Worm (Caenorhabditis elegans) whole organism, midembryonic: ENCODE results near the gene try-12.

Experiments
- T22C8.4 ChIP-seq: fragments of 200-800 bp; sonication (Bioruptor generic); IDR thresholded peaks from 2 replicates; pipeline ENCODE4 v1.3.6; 2022; ENCODE audit warnings: missing genetic modification characterization, missing compliant biosample characterization
- cog-1 ChIP-seq: sonication (generic microtip); optimal IDR thresholded peaks from 2 replicates; lab custom pipeline; 2016; ENCODE audit warnings: missing genetic modification characterization, missing compliant biosample characterization
- flt-1 ChIP-seq: fragments of 200-800 bp; sonication (Bioruptor generic); IDR thresholded peaks from 2 replicates; pipeline ENCODE4 v1.3.6; 2022; ENCODE audit warnings: missing genetic modification characterization, missing compliant biosample characterization
- klf-2 ChIP-seq: fragments of 200-800 bp; sonication (Bioruptor generic); conservative IDR thresholded peaks from 2 replicates; pipeline ENCODE4 v1.3.6; 2022; ENCODE audit warnings: missing genetic modification reagents, missing genetic modification characterization, missing compliant biosample characterization
- med-1 ChIP-seq: sonication (generic microtip); optimal IDR thresholded peaks from 2 replicates; lab custom pipeline; 2017; ENCODE audit warnings: missing genetic modification characterization, mild to moderate bottlenecking, missing compliant biosample characterization, antibody characterized with exemption, missing genetic modification reagents; ENCODE audit not compliant: insufficient read depth
- ref-1 ChIP-seq: fragments of 200-800 bp; sonication (Bioruptor generic); conservative IDR thresholded peaks from 2 replicates; pipeline ENCODE4 v1.3.6; 2022; ENCODE audit warnings: missing genetic modification reagents, missing genetic modification characterization, missing compliant biosample characterization
- tab-1 ChIP-seq: fragments of 200-800 bp; sonication (Bioruptor generic); IDR thresholded peaks from 2 replicates; pipeline ENCODE4 v1.3.6; 2022; ENCODE audit warnings: missing genetic modification characterization, missing compliant biosample characterization
- ztf-23 ChIP-seq: fragments of 200-800 bp; sonication (Bioruptor generic); IDR thresholded peaks from 2 replicates; pipeline ENCODE4 v1.3.6; 2022; ENCODE audit warnings: missing genetic modification reagents, missing genetic modification characterization, missing compliant biosample characterization
- ztf-29 ChIP-seq: fragments of 200-800 bp; sonication (Bioruptor generic); IDR thresholded peaks from 2 replicates; pipeline ENCODE4 v1.3.6; 2022; ENCODE audit warnings: missing genetic modification reagents, missing genetic modification characterization, missing compliant biosample characterization

Gene try-12

DNA sequence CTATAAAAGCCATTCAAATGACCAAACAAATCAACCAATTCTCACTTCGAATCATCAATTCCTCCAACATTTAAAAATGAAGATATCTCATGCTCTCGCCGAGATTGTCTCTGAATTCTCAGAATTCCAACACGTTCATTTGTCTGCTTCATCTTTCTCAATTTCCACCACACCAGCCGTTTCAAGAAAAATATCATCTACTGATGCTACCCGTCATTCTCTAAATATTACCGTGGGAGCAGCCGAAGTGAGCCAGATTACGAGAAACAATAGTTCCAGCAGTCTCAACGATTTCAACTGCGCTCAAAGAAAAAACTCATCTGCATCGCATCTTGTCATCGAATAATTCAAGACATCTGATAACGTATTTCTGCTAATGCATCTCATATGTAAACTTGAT, 34.2 kb upstream of the try-12 start, which contains the start of gene F18E3.12:
F18E3.12 (plus strand) TSS at position 77 of the 400 bp plus-strand sequence.
- TF ChIP-seq ztf-29 (no peak), flt-1 (GFP tag; lab: Robert Waterston, UW) (no peak), ztf-23 (GFP tag; lab: Robert Waterston, UW) (no peak), T22C8.4 (GFP tag; lab: Robert Waterston, UW) (no peak), ref-1 (GFP tag; lab: Robert Waterston, UW) (no peak), med-1 (GFP tag; lab: Kevin White, UChicago) (no peak)

DNA sequence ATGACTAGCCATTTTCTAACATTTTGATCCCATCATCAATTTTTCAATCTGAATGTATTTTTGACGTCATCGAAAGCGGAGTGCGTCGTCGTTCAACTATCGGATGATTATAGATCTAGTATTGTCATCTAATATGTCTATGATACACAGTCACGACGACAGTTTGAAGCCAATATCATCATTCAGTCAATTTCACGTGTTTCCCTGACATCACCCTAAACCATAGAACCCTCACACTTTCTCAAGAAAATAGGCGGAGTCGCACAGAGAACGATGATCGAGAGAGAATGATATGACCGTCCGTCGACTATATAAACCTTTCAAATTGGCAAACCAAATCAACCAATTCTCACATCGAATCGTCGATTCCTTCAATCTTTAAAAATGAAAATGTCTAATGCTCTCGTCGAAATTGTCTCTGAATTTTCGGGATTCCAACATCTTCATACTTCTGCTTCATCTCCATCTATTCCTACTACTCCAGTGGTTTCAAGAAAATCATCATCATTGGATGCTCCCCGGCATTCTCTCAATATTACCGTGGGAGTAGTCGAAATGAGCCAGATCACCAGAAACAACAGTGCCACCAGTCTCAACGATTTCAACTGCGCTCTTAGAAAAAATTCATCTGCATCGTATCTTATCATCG, 33.2 kb upstream of the try-12 start, which contains the start of gene F18E3.13:
F18E3.13 (plus strand) TSS at position 385 of the 649 bp plus-strand sequence.
- TF ChIP-seq med-1 (GFP tag; lab: Kevin White, UChicago): no peak
- no peak for TF ChIP-seq cog-1
- no peak for TF ChIP-seq T22C8.4 (GFP tag; lab: Robert Waterston, UW)
- no peak for TF ChIP-seq flt-1 (GFP tag; lab: Robert Waterston, UW)
- TF ChIP-seq klf-2 (GFP tag; lab: Robert Waterston, UW): no peak
- TF ChIP-seq ref-1 (GFP tag; lab: Robert Waterston, UW): no peak
- no peak for TF ChIP-seq tab-1 (GFP tag; lab: Robert Waterston, UW)
- no peak for TF ChIP-seq ztf-23 (GFP tag; lab: Robert Waterston, UW)
- TF ChIP-seq ztf-29: no peak

DNA sequence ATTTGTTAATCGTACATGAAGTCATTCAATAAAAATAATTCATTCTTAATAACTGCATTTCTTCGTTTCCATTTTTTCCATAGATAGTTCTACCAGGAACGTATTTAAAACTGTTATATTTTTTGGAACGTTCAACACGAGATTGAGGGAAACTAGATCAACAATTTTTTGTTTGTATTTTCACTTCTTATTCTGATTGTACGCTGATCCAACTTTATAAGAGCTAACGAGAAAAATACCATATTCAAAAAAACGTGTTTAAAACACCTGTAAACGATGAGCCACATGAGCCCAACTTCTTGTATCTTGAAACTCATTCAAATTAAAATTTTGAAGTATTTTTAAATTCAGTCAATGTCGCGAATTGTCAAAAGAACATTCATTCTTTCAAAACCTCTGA, 32.6 kb upstream of the try-12 start:
- no peak for TF ChIP-seq flt-1 (GFP tag; lab: Robert Waterston, UW)
- no peak for TF ChIP-seq cog-1
- TF ChIP-seq ztf-29: no peak
- no peak for TF ChIP-seq ref-1 (GFP tag; lab: Robert Waterston, UW)
- TF ChIP-seq med-1 (GFP tag; lab: Kevin White, UChicago): no peak
- no peak for TF ChIP-seq ztf-23 (GFP tag; lab: Robert Waterston, UW)
- no peak for TF ChIP-seq T22C8.4 (GFP tag; lab: Robert Waterston, UW)
- no peak for TF ChIP-seq tab-1 (GFP tag; lab: Robert Waterston, UW)
- no peak for TF ChIP-seq klf-2 (GFP tag; lab: Robert Waterston, UW)

DNA sequence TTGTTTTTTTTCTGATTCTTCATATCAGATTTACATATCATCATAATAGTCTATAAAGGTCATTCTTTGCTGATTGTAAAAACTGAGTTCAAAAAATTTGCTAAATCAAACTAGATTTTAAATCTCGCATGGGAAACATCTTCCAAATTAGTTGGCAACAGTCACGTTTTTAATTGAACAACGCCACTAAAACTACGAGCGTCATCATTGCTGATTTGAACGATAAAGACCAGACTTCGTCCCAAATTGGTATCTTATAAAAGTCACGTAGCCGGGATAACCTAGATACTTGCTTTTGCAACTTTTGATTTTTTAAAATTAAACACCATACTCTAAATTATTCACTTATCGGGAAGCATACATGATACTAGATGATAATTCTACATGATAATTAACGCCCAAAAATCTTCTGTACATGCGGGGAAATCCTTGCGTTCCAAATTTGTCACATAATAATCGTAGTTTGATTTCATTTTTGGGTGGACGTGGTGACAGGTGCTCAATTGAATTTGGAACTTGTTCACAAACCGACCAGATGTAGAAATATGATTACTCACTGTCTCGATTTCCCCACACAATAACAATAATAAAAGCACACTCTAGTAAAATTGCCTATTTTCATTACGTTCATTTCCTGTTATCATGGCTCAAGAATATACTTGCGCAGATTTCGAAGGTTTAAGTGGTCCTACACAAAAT, 32.0 kb upstream of the try-12 start, which contains the start of gene srw-67:
srw-67 (plus strand) TSS at position 643 of the 699 bp plus-strand sequence.
- TF ChIP-seq flt-1 (GFP tag; lab: Robert Waterston, UW) (no peak), T22C8.4 (GFP tag; lab: Robert Waterston, UW) (no peak), ztf-29 (no peak), ztf-23 (GFP tag; lab: Robert Waterston, UW) (no peak), cog-1 (no peak), tab-1 (GFP tag; lab: Robert Waterston, UW) (no peak), med-1 (GFP tag; lab: Kevin White, UChicago) (no peak), klf-2 (GFP tag; lab: Robert Waterston, UW) (no peak), ref-1 (GFP tag; lab: Robert Waterston, UW) (no peak)

DNA sequence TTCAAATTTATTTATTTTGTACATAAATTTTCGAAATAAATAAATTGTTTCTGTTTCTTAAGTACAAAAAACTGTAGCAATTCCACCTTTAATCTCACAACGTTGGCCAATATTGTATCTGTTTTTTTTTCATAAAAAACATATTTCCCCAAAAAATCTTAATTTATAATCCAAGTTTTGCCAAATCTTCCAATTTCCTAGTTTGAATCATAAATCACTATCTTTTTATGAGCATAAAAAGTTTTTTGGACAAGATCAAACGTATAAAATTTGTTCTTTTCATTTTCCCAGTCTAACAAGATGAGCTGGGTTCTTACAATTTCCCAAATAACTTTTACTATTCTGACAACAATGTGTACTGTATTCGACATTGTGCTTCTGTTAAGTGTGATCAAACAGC, 29.0 kb upstream of the try-12 start, which contains the start of gene srxa-4:
srxa-4 (plus strand) TSS at position 301 of the 400 bp plus-strand sequence.
- no peak for TF ChIP-seq flt-1 (GFP tag; lab: Robert Waterston, UW)
- TF ChIP-seq cog-1: no peak
- TF ChIP-seq tab-1 (GFP tag; lab: Robert Waterston, UW): no peak
- no peak for TF ChIP-seq T22C8.4 (GFP tag; lab: Robert Waterston, UW)
- TF ChIP-seq ztf-29: no peak
- no peak for TF ChIP-seq ztf-23 (GFP tag; lab: Robert Waterston, UW)
- TF ChIP-seq med-1 (GFP tag; lab: Kevin White, UChicago): no peak
- no peak for TF ChIP-seq klf-2 (GFP tag; lab: Robert Waterston, UW)
- no peak for TF ChIP-seq ref-1 (GFP tag; lab: Robert Waterston, UW)

DNA sequence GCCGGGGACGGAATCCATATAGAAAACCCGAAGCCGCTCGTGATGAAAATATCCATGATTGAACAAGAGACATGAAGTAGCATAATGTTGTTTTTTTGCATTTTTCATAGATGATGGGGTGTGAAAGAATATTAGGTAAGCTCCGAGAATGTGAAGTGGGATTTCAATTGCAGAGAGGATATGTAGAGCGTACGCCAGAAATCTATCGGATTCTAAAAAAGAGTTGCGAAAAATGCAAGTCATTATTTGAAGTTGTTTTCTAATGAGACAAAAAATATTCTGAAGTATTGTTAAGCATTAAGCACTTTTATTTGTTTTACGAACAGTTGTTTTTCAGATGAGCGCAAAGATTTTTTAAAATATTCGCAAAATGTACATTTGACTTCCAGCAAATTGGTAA, 24.8 kb upstream of the try-12 start, which contains the start of gene F18E3.10:
F18E3.10 (minus strand) TSS at position 101 of the 400 bp plus-strand sequence.
- TF ChIP-seq flt-1 (GFP tag; lab: Robert Waterston, UW) (no peak), med-1 (GFP tag; lab: Kevin White, UChicago) (no peak), T22C8.4 (GFP tag; lab: Robert Waterston, UW) (no peak), ztf-29 (no peak), tab-1 (GFP tag; lab: Robert Waterston, UW) (no peak), klf-2 (GFP tag; lab: Robert Waterston, UW) (no peak), ztf-23 (GFP tag; lab: Robert Waterston, UW) (no peak), cog-1 (no peak), ref-1 (GFP tag; lab: Robert Waterston, UW) (no peak)

DNA sequence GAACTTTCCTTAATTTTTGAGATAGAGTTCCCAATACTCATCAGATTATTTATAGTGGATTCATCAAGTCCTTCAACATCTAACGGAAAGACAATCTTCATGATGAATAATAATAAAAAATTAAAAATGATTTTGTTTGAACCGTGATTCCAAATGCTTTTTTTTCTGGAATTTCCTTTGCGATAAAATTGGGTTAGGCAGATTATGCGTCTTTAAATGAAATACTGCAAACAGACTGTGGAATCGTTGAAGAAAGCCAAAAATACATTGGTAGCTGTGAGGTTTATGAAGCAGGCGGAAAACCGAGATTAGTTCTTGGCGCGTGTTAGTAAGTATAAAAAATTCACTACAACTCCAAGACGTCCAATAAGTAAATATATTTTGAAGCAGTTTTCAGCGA, 22.6 kb upstream of the try-12 start, which contains the start of gene srw-68:
srw-68 (minus strand) TSS at position 101 of the 400 bp plus-strand sequence.
- TF ChIP-seq flt-1 (GFP tag; lab: Robert Waterston, UW) (no peak), klf-2 (GFP tag; lab: Robert Waterston, UW) (no peak), ref-1 (GFP tag; lab: Robert Waterston, UW) (no peak), tab-1 (GFP tag; lab: Robert Waterston, UW) (no peak), med-1 (GFP tag; lab: Kevin White, UChicago) (no peak), ztf-29 (no peak), cog-1 (no peak), ztf-23 (GFP tag; lab: Robert Waterston, UW) (no peak), T22C8.4 (GFP tag; lab: Robert Waterston, UW) (no peak)

DNA sequence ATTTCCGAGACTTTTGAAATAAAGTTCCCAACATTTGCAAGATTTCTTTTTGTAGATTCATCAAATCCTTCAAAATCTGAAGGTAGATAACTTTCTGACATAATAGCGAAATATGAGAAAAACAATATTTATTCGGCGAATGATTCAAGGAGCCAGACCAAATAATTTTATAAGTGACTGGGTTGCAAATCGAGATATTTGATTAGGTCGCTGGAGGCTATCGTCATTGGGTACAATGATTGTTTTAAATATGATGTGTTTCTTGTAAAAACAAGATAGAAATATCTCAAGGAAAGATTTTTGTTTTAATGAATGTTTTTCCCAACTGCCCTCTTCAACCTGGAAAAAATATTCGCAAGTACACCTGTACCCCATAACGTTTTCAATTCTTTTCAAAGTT, 20.3 kb upstream of the try-12 start, which contains the start of gene srw-69:
srw-69 (minus strand) TSS at position 101 of the 400 bp plus-strand sequence.
- TF ChIP-seq cog-1 (no peak), tab-1 (GFP tag; lab: Robert Waterston, UW) (no peak), ref-1 (GFP tag; lab: Robert Waterston, UW) (no peak), T22C8.4 (GFP tag; lab: Robert Waterston, UW) (no peak), ztf-23 (GFP tag; lab: Robert Waterston, UW) (no peak), ztf-29 (no peak), med-1 (GFP tag; lab: Kevin White, UChicago) (no peak), flt-1 (GFP tag; lab: Robert Waterston, UW) (no peak), klf-2 (GFP tag; lab: Robert Waterston, UW) (no peak)
